Worm (Caenorhabditis elegans) whole organism, dauer: ENCODE measurements around the gene sru-27.

Experiments
- unc-62 ChIP-seq: sonication (generic microtip); optimal IDR thresholded peaks from 2 replicates; lab custom pipeline; 2017; ENCODE audit warnings: missing biosample characterization, missing genetic modification reagents, missing genetic modification characterization

Gene sru-27

ce11 chrV:1527985-1528384 is 28.7 kb downstream of the sru-27 start, which contains the start of gene str-236:
str-236 (minus strand) TSS chrV:1528085.
- TF ChIP-seq unc-62 (GFP tag; lab: Kevin White, UChicago): no peak

ce11 chrV:1531159-1531558 is 31.9 kb downstream of the sru-27 start, which contains the start of gene K02H11.4:
K02H11.4 (minus strand) TSS chrV:1531259.
- TF ChIP-seq unc-62 (GFP tag; lab: Kevin White, UChicago): no peak

- no peak for TF ChIP-seq unc-62 (GFP tag; lab: Kevin White, UChicago)
These were observed 33.2 kb downstream of the sru-27 start for ce11 chrV:1532455-1532854.

ce11 chrV:1534315-1534714 is 35.1 kb downstream of the sru-27 start, which contains the start of gene trx-5:
trx-5 (minus strand) TSS chrV:1534415.
- no peak for TF ChIP-seq unc-62 (GFP tag; lab: Kevin White, UChicago)

ce11 chrV:1536979-1537378 is 37.7 kb downstream of the sru-27 start, which contains the start of gene K02H11.9:
K02H11.9 (minus strand) TSS chrV:1537079.
- TF ChIP-seq unc-62 (GFP tag; lab: Kevin White, UChicago): no peak

ce11 chrV:1538842-1539241 is 39.6 kb downstream of the sru-27 start:
- TF ChIP-seq unc-62 (GFP tag; lab: Kevin White, UChicago): no peak

ce11 chrV:1540249-1540648 is 41.0 kb downstream of the sru-27 start:
- TF ChIP-seq unc-62 (GFP tag; lab: Kevin White, UChicago): no peak

- no peak for TF ChIP-seq unc-62 (GFP tag; lab: Kevin White, UChicago)
These were observed 42.5 kb downstream of the sru-27 start, which contains the start of gene oac-31 for ce11 chrV:1541786-1542185. oac-31 (minus strand) TSS chrV:1541886.

ce11 chrV:1545694-1546093 is 46.5 kb downstream of the sru-27 start, which contains the start of gene oac-32:
oac-32 (minus strand) TSS chrV:1545783.
- no peak for TF ChIP-seq unc-62 (GFP tag; lab: Kevin White, UChicago)

- TF ChIP-seq unc-62 (GFP tag; lab: Kevin White, UChicago): no peak
These were observed 48.6 kb downstream of the sru-27 start, which contains the start of gene F52F10.2 for ce11 chrV:1547843-1548242. F52F10.2 (plus strand) TSS chrV:1548143.
